Worm (Caenorhabditis elegans) whole organism, mixed stage, embryonic: ENCODE data around the gene F58F9.6.

Experiments used
- M03D4.4 ChIP-seq: sonication (generic microtip); optimal IDR thresholded peaks from 2 replicates; lab custom pipeline; 2017; ENCODE audit warnings: mild to moderate bottlenecking, missing genetic modification characterization, missing compliant biosample characterization
- bed-3 ChIP-seq: fragments of 200-800 bp; sonication (Bioruptor generic); optimal IDR thresholded peaks from 3 replicates; lab custom pipeline; 2018; ENCODE audit warnings: mild to moderate bottlenecking, missing genetic modification characterization, moderate library complexity, missing compliant biosample characterization
- ces-1 ChIP-seq: fragments of 150-350 bp; optimal IDR thresholded peaks from 2 replicates; lab custom pipeline; 2014; ENCODE audit warnings: missing biosample characterization, missing genetic modification reagents, missing genetic modification characterization
- cnd-1 ChIP-seq: fragments of 200-800 bp; sonication (Bioruptor generic); optimal IDR thresholded peaks from 2 replicates; lab custom pipeline; 2018; ENCODE audit warnings: mild to moderate bottlenecking, missing genetic modification characterization, missing compliant biosample characterization
- elt-1 ChIP-seq: sonication (generic microtip); optimal IDR thresholded peaks from 2 replicates; lab custom pipeline; 2017; ENCODE audit warnings: missing genetic modification characterization, mild to moderate bottlenecking, missing compliant biosample characterization, antibody characterized with exemption, moderate library complexity, borderline replicate concordance; ENCODE audit not compliant: insufficient read depth
- elt-3 ChIP-seq: fragments of 150-350 bp; optimal IDR thresholded peaks from 2 replicates; lab custom pipeline; 2014; ENCODE audit warnings: missing biosample characterization, missing genetic modification characterization
- hlh-1 ChIP-seq: fragments of 150-350 bp; optimal IDR thresholded peaks from 2 replicates; lab custom pipeline; 2014; ENCODE audit warnings: missing biosample characterization, missing genetic modification reagents, missing genetic modification characterization
- lin-13 ChIP-seq: fragments of 150-350 bp; optimal IDR thresholded peaks from 2 replicates; lab custom pipeline; 2014; ENCODE audit warnings: missing biosample characterization, missing genetic modification characterization
- lin-32 ChIP-seq: fragments of 200-800 bp; sonication (Bioruptor generic); optimal IDR thresholded peaks from 2 replicates; lab custom pipeline; 2018; ENCODE audit warnings: mild to moderate bottlenecking, missing genetic modification characterization, missing compliant biosample characterization
- lsy-2 ChIP-seq: fragments of 150-350 bp; optimal IDR thresholded peaks from 2 replicates; lab custom pipeline; 2014; ENCODE audit warnings: missing biosample characterization, missing genetic modification characterization
- nhr-2 ChIP-seq: fragments of 150-350 bp; optimal IDR thresholded peaks from 2 replicates; lab custom pipeline; 2014; ENCODE audit warnings: missing biosample characterization, missing genetic modification characterization
- nhr-237 ChIP-seq: fragments of 150-350 bp; optimal IDR thresholded peaks from 2 replicates; lab custom pipeline; 2014; ENCODE audit warnings: missing biosample characterization, missing genetic modification characterization
- nhr-76 ChIP-seq: sonication (generic microtip); optimal IDR thresholded peaks from 2 replicates; lab custom pipeline; 2017; ENCODE audit warnings: missing biosample characterization, missing genetic modification characterization
- pha-4 ChIP-seq: fragments of 150-350 bp; optimal IDR thresholded peaks from 2 replicates; lab custom pipeline; 2018; ENCODE audit warnings: missing biosample characterization, missing genetic modification reagents, missing genetic modification characterization
- sem-2 ChIP-seq: fragments of 200-800 bp; sonication (Bioruptor generic); optimal IDR thresholded peaks from 2 replicates; lab custom pipeline; 2018; ENCODE audit warnings: mild to moderate bottlenecking, missing genetic modification characterization, missing compliant biosample characterization
- snpc-4 ChIP-seq: fragments of 150-350 bp; optimal IDR thresholded peaks from 2 replicates; lab custom pipeline; 2014; ENCODE audit warnings: missing biosample characterization, missing genetic modification characterization
- tbx-8 ChIP-seq: fragments of 200-800 bp; sonication (Bioruptor generic); optimal IDR thresholded peaks from 2 replicates; lab custom pipeline; 2018; ENCODE audit warnings: mild to moderate bottlenecking, missing genetic modification characterization, moderate library complexity, missing compliant biosample characterization
- unc-120 ChIP-seq: sonication (generic microtip); optimal IDR thresholded peaks from 2 replicates; lab custom pipeline; 2017; ENCODE audit warnings: missing genetic modification characterization, missing compliant biosample characterization; ENCODE audit not compliant: poor library complexity, severe bottlenecking
- unc-39 ChIP-seq: fragments of 150-350 bp; optimal IDR thresholded peaks from 2 replicates; lab custom pipeline; 2014; ENCODE audit warnings: missing biosample characterization, missing genetic modification characterization
- unc-62 ChIP-seq: fragments of 150-350 bp; optimal IDR thresholded peaks from 2 replicates; lab custom pipeline; 2014; ENCODE audit warnings: missing biosample characterization, missing genetic modification reagents, missing genetic modification characterization

Gene F58F9.6

ce11 chrIV:6187160-6187559 lies 50.2 kb downstream of the F58F9.6 start:
- TF ChIP-seq nhr-76 (tag; lab: Kevin White, UChicago) (no peak), elt-3 (tag; lab: Kevin White, UChicago) (no peak), ces-1 (GFP tag; lab: Kevin White, UChicago) (no peak), nhr-237 (tag; lab: Kevin White, UChicago) (no peak), bed-3 (no peak), lsy-2 (tag; lab: Kevin White, UChicago) (no peak), lin-32 (GFP tag; lab: Kevin White, UChicago) (no peak), unc-120 (tag; lab: Kevin White, UChicago) (no peak), elt-1 (tag; lab: Kevin White, UChicago) (no peak), snpc-4 (tag; lab: Kevin White, UChicago) (no peak), M03D4.4 (tag; lab: Kevin White, UChicago) (no peak), nhr-2 (tag; lab: Kevin White, UChicago) (no peak), hlh-1 (no peak), unc-39 (no peak), pha-4 (no peak), tbx-8 (no peak), unc-62 (GFP tag; lab: Kevin White, UChicago) (no peak), cnd-1 (no peak), sem-2 (no peak), lin-13 (tag; lab: Kevin White, UChicago) (no peak)
- TF ChIP-seq, all 35 proteins: peak for 0
